Worm (Caenorhabditis elegans) whole organism, late embryonic: ENCODE measurements around the gene flp-10.

Experiments used
- Y22D7AL.16 ChIP-seq: sonication (generic microtip); optimal IDR thresholded peaks from 2 replicates; lab custom pipeline; 2016; ENCODE audit warnings: missing genetic modification characterization, missing compliant biosample characterization
- ceh-6 ChIP-seq: fragments of 200-800 bp; sonication (Bioruptor generic); optimal IDR thresholded peaks from 2 replicates; lab custom pipeline; 2018; ENCODE audit warnings: mild to moderate bottlenecking, missing genetic modification characterization, missing compliant biosample characterization
- ceh-9 ChIP-seq: sonication (generic microtip); optimal IDR thresholded peaks from 2 replicates; lab custom pipeline; 2016; ENCODE audit warnings: mild to moderate bottlenecking, missing genetic modification characterization, inconsistent platforms, missing compliant biosample characterization
- ets-4 ChIP-seq: sonication (generic microtip); optimal IDR thresholded peaks from 2 replicates; lab custom pipeline; 2016; ENCODE audit warnings: missing genetic modification characterization, missing compliant biosample characterization
- lim-6 ChIP-seq: sonication (generic microtip); optimal IDR thresholded peaks from 2 replicates; lab custom pipeline; 2016; ENCODE audit warnings: missing genetic modification characterization, missing compliant biosample characterization
- nfya-1 ChIP-seq: sonication (generic microtip); optimal IDR thresholded peaks from 2 replicates; lab custom pipeline; 2017; ENCODE audit warnings: missing genetic modification characterization, mild to moderate bottlenecking, missing compliant biosample characterization, antibody characterized with exemption, moderate library complexity
- nhr-11 ChIP-seq: fragments of 150-350 bp; optimal IDR thresholded peaks from 2 replicates; lab custom pipeline; 2014; ENCODE audit warnings: missing biosample characterization, missing genetic modification characterization
- pqm-1 ChIP-seq: sonication (generic microtip); optimal IDR thresholded peaks from 2 replicates; lab custom pipeline; 2016; ENCODE audit warnings: missing genetic modification characterization, missing compliant biosample characterization
- zip-5 ChIP-seq: sonication (generic microtip); optimal IDR thresholded peaks from 2 replicates; lab custom pipeline; 2016; ENCODE audit warnings: missing genetic modification characterization, missing compliant biosample characterization

ce11 chrIV:7916907-7917306 lies 48.2 kb downstream of the flp-10 start:
- TF ChIP-seq zip-5 (no peak), Y22D7AL.16 (tag; lab: Kevin White, UChicago) (no peak), pqm-1 (tag; lab: Kevin White, UChicago) (no peak), ceh-9 (tag; lab: Kevin White, UChicago) (no peak), ets-4 (tag; lab: Kevin White, UChicago) (no peak), nhr-11 (no peak), lim-6 (tag; lab: Kevin White, UChicago) (no peak), ceh-6 (GFP tag; lab: Kevin White, UChicago) (no peak), nfya-1 (no peak)
